Worm (Caenorhabditis elegans): ENCODE measurements around the gene T15B12.2.

The T15B12.2 gene

DNA sequence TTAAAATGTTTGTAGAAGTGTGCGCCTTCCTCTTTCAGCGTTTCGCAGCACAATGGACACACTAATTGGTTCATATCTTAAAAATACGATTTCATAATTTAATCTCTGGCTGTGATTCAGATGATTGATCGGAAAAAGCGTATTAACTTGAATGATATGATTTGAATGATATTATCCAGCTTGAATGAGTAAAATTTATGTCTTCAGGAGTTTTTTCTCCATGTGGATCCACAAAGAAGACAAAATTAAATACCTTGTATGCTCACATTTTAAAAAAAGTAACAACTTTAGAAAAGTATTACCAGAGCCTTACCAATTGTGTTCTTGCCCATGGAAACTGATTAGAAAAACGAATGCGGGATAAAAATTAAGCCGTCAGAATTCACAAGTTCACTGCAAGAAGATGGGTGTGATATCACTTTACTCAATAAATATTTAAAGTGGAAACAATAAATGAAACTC, 28.3 kb downstream of the T15B12.2 start, which contains the start of gene ztf-8:
Gene ztf-8 (minus strand): TSS at position 76 of the 462 bp plus-strand sequence.
- no peak for TF ChIP-seq C08G9.2 (tag; optimal IDR thresholded peaks at IDR 0.05)
- no peak for TF ChIP-seq dmd-4 (tag; optimal IDR thresholded peaks at IDR 0.05; ENCODE audit: borderline replicate concordance)
- no peak for TF ChIP-seq pag-3 (tag; optimal IDR thresholded peaks at IDR 0.05; ENCODE audit: borderline replicate concordance)
- TF ChIP-seq nfya-1 (tag; optimal IDR thresholded peaks at IDR 0.05), result no peak
- TF ChIP-seq zip-5 (tag; optimal IDR thresholded peaks at IDR 0.05), result no peak
- TF ChIP-seq lin-11 (tag; optimal IDR thresholded peaks at IDR 0.05), result no peak
- TF ChIP-seq sox-4 (tag; optimal IDR thresholded peaks at IDR 0.05), result no peak
- no peak for TF ChIP-seq ceh-18 (tag; optimal IDR thresholded peaks at IDR 0.05)
- TF ChIP-seq dve-1 (tag; optimal IDR thresholded peaks at IDR 0.05), result no peak
- TF ChIP-seq ceh-19 (GFP tag; optimal IDR thresholded peaks at IDR 0.05), result no peak
- no peak for TF ChIP-seq hlh-15 (tag; optimal IDR thresholded peaks at IDR 0.05)
- TF ChIP-seq eyg-1 (tag; optimal IDR thresholded peaks at IDR 0.05), result no peak
- no peak for TF ChIP-seq hlh-30 (tag; optimal IDR thresholded peaks at IDR 0.05; ENCODE audit: insufficient read depth)
- TF ChIP-seq hlh-8 (tag; optimal IDR thresholded peaks at IDR 0.05), result no peak
- no peak for TF ChIP-seq ceh-9 (tag; optimal IDR thresholded peaks at IDR 0.05)
- TF ChIP-seq K02D7.2 (tag; optimal IDR thresholded peaks at IDR 0.05), result no peak
- no peak for TF ChIP-seq ceh-22 (tag; optimal IDR thresholded peaks at IDR 0.05)

DNA sequence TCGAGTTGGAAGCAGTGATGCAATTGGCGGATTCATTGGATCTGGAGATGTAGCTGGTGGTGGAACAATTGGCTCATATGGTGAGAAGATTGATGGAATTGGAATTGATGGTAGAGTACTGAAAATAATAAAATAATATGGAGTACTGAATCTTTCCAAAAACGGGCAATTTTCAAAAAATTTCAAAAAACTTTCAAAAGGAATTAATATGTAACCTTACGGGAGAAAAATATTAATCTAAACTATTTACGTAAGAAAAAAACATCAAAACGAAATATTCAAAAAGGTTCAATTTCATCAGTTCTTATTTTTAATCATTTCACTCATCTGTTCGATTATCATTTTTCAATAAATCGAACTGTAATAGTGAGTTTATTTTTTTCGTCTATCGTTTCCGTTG, 31.9 kb downstream of the T15B12.2 start, which contains the start of gene ZC395.4:
Gene ZC395.4 (plus strand): TSS at position 301 of the 400 bp plus-strand sequence.
- TF ChIP-seq elt-4 (tag; optimal IDR thresholded peaks at IDR 0.05) (no peak), tbx-2 (tag; optimal IDR thresholded peaks at IDR 0.05) (no peak), hlh-6 (tag; optimal IDR thresholded peaks at IDR 0.05) (no peak), lin-11 (tag; optimal IDR thresholded peaks at IDR 0.05) (no peak), ceh-2 (tag; optimal IDR thresholded peaks at IDR 0.05) (no peak), gmeb-2 (tag; optimal IDR thresholded peaks at IDR 0.05) (no peak), ceh-18 (tag; optimal IDR thresholded peaks at IDR 0.05) (no peak), F13H6.1 (tag; optimal IDR thresholded peaks at IDR 0.05) (no peak), syd-9 (tag; optimal IDR thresholded peaks at IDR 0.05) (no peak), npax-4 (tag; optimal IDR thresholded peaks at IDR 0.05) (no peak), ceh-31 (tag; optimal IDR thresholded peaks at IDR 0.05) (no peak), ceh-34 (tag; optimal IDR thresholded peaks at IDR 0.05) (no peak), pros-1 (tag; optimal IDR thresholded peaks at IDR 0.05) (no peak), pha-4 (tag; optimal IDR thresholded peaks at IDR 0.05) (no peak), ztf-16 (tag; optimal IDR thresholded peaks at IDR 0.05) (no peak), pqm-1 (tag; optimal IDR thresholded peaks at IDR 0.05) (no peak), unc-55 (GFP tag; optimal IDR thresholded peaks at IDR 0.05) (no peak), unc-3 (GFP tag; conservative IDR thresholded peaks at IDR 0.05) (no peak), unc-3 (tag; optimal IDR thresholded peaks at IDR 0.05) (no peak)

DNA sequence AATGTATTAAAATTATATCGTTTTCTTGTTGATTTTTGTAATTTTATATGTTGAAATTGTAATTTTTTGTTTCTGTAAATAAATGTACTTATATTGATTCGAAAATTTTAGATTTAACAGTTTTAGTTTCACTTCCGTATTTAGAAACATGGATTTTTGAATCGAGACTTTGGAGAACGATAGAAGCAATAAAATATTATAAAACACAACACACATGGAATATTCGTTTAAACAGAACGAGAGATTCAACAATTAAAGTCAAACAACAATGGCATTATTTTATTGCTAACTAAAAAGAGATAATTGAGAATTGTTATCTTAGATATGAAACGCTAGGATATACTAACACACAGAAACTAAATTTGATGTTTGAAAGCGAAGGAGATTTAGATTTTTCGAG, 33.2 kb downstream of the T15B12.2 start:
- TF ChIP-seq unc-55 (GFP tag; optimal IDR thresholded peaks at IDR 0.05) (no peak), nhr-11 (tag; optimal IDR thresholded peaks at IDR 0.05) (no peak), pha-2 (tag; optimal IDR thresholded peaks at IDR 0.05) (no peak), tbx-7 (tag; optimal IDR thresholded peaks at IDR 0.05) (no peak), npax-4 (tag; optimal IDR thresholded peaks at IDR 0.05) (no peak), ceh-9 (tag; optimal IDR thresholded peaks at IDR 0.05) (no peak), dmd-4 (tag; optimal IDR thresholded peaks at IDR 0.05; ENCODE audit: borderline replicate concordance) (no peak), sox-2 (GFP tag; IDR thresholded peaks at IDR 0.05) (no peak)
